Worm (Caenorhabditis elegans): ENCODE results near the gene T26A5.8.

T26A5.8 gene

ce11 chrIII:6454183-6454582 is 8.5 kb downstream of the T26A5.8 start, which contains the start of gene jhdm-1:
Gene jhdm-1 (plus strand): TSS chrIII:6454483.
- no peak for TF ChIP-seq nhr-76 (tag; optimal IDR thresholded peaks at IDR 0.05)

- TF ChIP-seq ama-1 (optimal IDR thresholded peaks at IDR 0.05), result peak; percentile 38
- TF ChIP-seq tra-1 (GFP tag; IDR thresholded peaks at IDR 0.05), result peak; percentile 43; the same call in 1 of the 2 replicates
- peak; percentile 83 for TF ChIP-seq lin-38 (GFP tag; IDR thresholded peaks at IDR 0.05)
- TF ChIP-seq fkh-10 (GFP tag; optimal IDR thresholded peaks at IDR 0.05), result peak; percentile 7
- peak; percentile 91 for TF ChIP-seq dve-1 (tag; optimal IDR thresholded peaks at IDR 0.05; ENCODE audit: insufficient read depth)
- TF ChIP-seq saeg-2 (GFP tag; IDR thresholded peaks at IDR 0.05), result no peak
- TF ChIP-seq pqm-1 (tag; optimal IDR thresholded peaks at IDR 0.05), result peak; percentile 27
- peak; percentile 39 for TF ChIP-seq zip-2 (tag; optimal IDR thresholded peaks at IDR 0.05)
- no peak for TF ChIP-seq F10B5.3 (tag; optimal IDR thresholded peaks at IDR 0.05)
- TF ChIP-seq dmd-8 (GFP tag; IDR thresholded peaks at IDR 0.05), result no peak
- peak; percentile 8 for TF ChIP-seq nhr-102 (tag; optimal IDR thresholded peaks at IDR 0.05)
- no peak for TF ChIP-seq attf-4 (tag; optimal IDR thresholded peaks at IDR 0.05)
- TF ChIP-seq daf-12 (tag; optimal IDR thresholded peaks at IDR 0.05), result no peak
- no peak for TF ChIP-seq spr-3 (GFP tag; optimal IDR thresholded peaks at IDR 0.05)
- TF ChIP-seq ztf-11 (tag; optimal IDR thresholded peaks at IDR 0.05), result no peak
- no peak for TF ChIP-seq sdz-12 (GFP tag; optimal IDR thresholded peaks at IDR 0.05)
- TF ChIP-seq snpc-4 (tag; optimal IDR thresholded peaks at IDR 0.05), result no peak
- no peak for TF ChIP-seq ceh-62 (tag; optimal IDR thresholded peaks at IDR 0.05)
- TF ChIP-seq T26A8.4 (GFP tag; IDR thresholded peaks at IDR 0.05), result peak; percentile 37; the same call in 1 of the 2 replicates
- TF ChIP-seq Y48G9A.11 (GFP tag; IDR thresholded peaks at IDR 0.05), result no peak
- no peak for TF ChIP-seq ceh-28 (tag; optimal IDR thresholded peaks at IDR 0.05)
- no peak for TF ChIP-seq ZK337.2 (GFP tag; IDR thresholded peaks at IDR 0.05)
- no peak for TF ChIP-seq madf-5 (GFP tag; IDR thresholded peaks at IDR 0.05)
- TF ChIP-seq hmg-1.1 (GFP tag; IDR thresholded peaks at IDR 0.05), result peak; percentile 78
- TF ChIP-seq mes-2 (tag; optimal IDR thresholded peaks at IDR 0.05; ENCODE audit: poor library complexity, severe bottlenecking), result peak; percentile 93
- TF ChIP-seq aly-2 (tag; optimal IDR thresholded peaks at IDR 0.05), result no peak
- TF ChIP-seq arid-1 (GFP tag; conservative IDR thresholded peaks at IDR 0.05), result peak; percentile 76; the same call in 1 of the 2 replicates
- no peak for TF ChIP-seq ceh-82 (tag; optimal IDR thresholded peaks at IDR 0.05)
- peak; percentile 81 for TF ChIP-seq dpl-1 (GFP tag; optimal IDR thresholded peaks at IDR 0.05)
- no peak for TF ChIP-seq nhr-10 (tag; optimal IDR thresholded peaks at IDR 0.05)
- peak; percentile 80 for TF ChIP-seq spr-1 (tag; optimal IDR thresholded peaks at IDR 0.05)
- TF ChIP-seq nhr-42 (GFP tag; IDR thresholded peaks at IDR 0.05), result 0 out of 2 replicates have a peak, but pooled peaks have one; percentile 11
- no peak for TF ChIP-seq lir-3 (tag; optimal IDR thresholded peaks at IDR 0.05)
- TF ChIP-seq jun-1 (tag; optimal IDR thresholded peaks at IDR 0.05), result peak; percentile 5
- no peak for TF ChIP-seq daf-8 (GFP tag; IDR thresholded peaks at IDR 0.05)
- peak; percentile 48 for TF ChIP-seq unc-130 (GFP tag; optimal IDR thresholded peaks at IDR 0.05)
- no peak for TF ChIP-seq egl-43 (GFP tag; IDR thresholded peaks at IDR 0.05)
- peak; percentile 52; the same call in 1 of the 2 replicates for TF ChIP-seq pha-4 (GFP tag; IDR thresholded peaks at IDR 0.05)
- TF ChIP-seq pha-4 (tag; optimal IDR thresholded peaks at IDR 0.05), result no peak
- no peak for TF ChIP-seq ceh-32 (tag; optimal IDR thresholded peaks at IDR 0.05; ENCODE audit: poor library complexity)
- no peak for TF ChIP-seq tag-97 (GFP tag; IDR thresholded peaks at IDR 0.05)
- no peak for TF ChIP-seq F26F4.8 (GFP tag; conservative IDR thresholded peaks at IDR 0.05)
- peak; percentile 62 for TF ChIP-seq T20F7.1 (GFP tag; optimal IDR thresholded peaks at IDR 0.05)
- no peak for TF ChIP-seq R02D3.7 (tag; optimal IDR thresholded peaks at IDR 0.05)
- TF ChIP-seq snpc-1.2 (GFP tag; IDR thresholded peaks at IDR 0.05), result no peak
- TF ChIP-seq F37D6.2 (tag; optimal IDR thresholded peaks at IDR 0.05), result no peak
- TF ChIP-seq nhr-28 (tag; optimal IDR thresholded peaks at IDR 0.05), result peak; percentile 80
- no peak for TF ChIP-seq Y5F2A.4 (GFP tag; optimal IDR thresholded peaks at IDR 0.05)
- 0 out of 2 replicates have a peak, but pooled peaks have one; percentile 34 for TF ChIP-seq madf-9 (GFP tag; conservative IDR thresholded peaks at IDR 0.05)
- TF ChIP-seq lin-39 (tag; optimal IDR thresholded peaks at IDR 0.05), result no peak
These were observed 9.0 kb downstream of the T26A5.8 start for ce11 chrIII:6453665-6454064.
